Fruit fly (Drosophila melanogaster) whole organism, embryonic: ENCODE measurements around the gene Ilp4.

Source experiments
- CG17612 ChIP-seq: fragments of 200-800 bp; sonication (Bioruptor generic); IDR thresholded peaks from 2 replicates; pipeline ENCODE4 v1.3.6; 2022; ENCODE audit warnings: missing biosample characterization, missing genetic modification characterization
- CG34376 ChIP-seq: fragments of 200-800 bp; sonication (Bioruptor generic); optimal IDR thresholded peaks from 2 replicates; lab custom pipeline; 2018; ENCODE audit warnings: missing biosample characterization, mild to moderate bottlenecking, missing genetic modification characterization
- CHES-1-like ChIP-seq: fragments of 200-800 bp; sonication (Bioruptor generic); optimal IDR thresholded peaks from 2 replicates; lab custom pipeline; 2016; ENCODE audit warnings: missing biosample characterization, missing genetic modification characterization
- Sin3A ChIP-seq: fragments of >200 bp; optimal IDR thresholded peaks from 2 replicates; lab custom pipeline; 2018
- en ChIP-seq: fragments of 200-800 bp; sonication (Bioruptor generic); optimal IDR thresholded peaks from 2 replicates; lab custom pipeline; 2016; ENCODE audit warnings: missing biosample characterization, missing genetic modification characterization
- gcm2 ChIP-seq: fragments of 200-800 bp; sonication (Bioruptor generic); optimal IDR thresholded peaks from 2 replicates; lab custom pipeline; 2016; ENCODE audit warnings: missing biosample characterization, missing genetic modification characterization
- lmd ChIP-seq: fragments of 200-800 bp; sonication (Bioruptor generic); IDR thresholded peaks from 2 replicates; pipeline ENCODE4 v1.3.6; 2022; ENCODE audit warnings: missing biosample characterization, missing genetic modification characterization
- maf-S ChIP-seq: fragments of 200-800 bp; sonication (Bioruptor generic); optimal IDR thresholded peaks from 2 replicates; lab custom pipeline; 2016; ENCODE audit warnings: missing biosample characterization, missing genetic modification characterization

dm6 chr3L:9775728-9776127, 28.3 kb downstream of the Ilp4 start:
- no peak for TF ChIP-seq CG34376 (GFP tag; lab: Kevin White, UChicago)
- TF ChIP-seq en (GFP tag; lab: Kevin White, UChicago), result no peak
- no peak for TF ChIP-seq CHES-1-like (GFP tag; lab: Kevin White, UChicago)
- no peak for TF ChIP-seq maf-S
- TF ChIP-seq Sin3A (lab: Kevin White, UChicago), result no peak
- no peak for TF ChIP-seq CG17612
- no peak for TF ChIP-seq lmd (GFP tag; lab: Robert Waterston, UW)
- TF ChIP-seq gcm2 (GFP tag; lab: Kevin White, UChicago), result no peak
